Fruit fly (Drosophila melanogaster): ENCODE measurements around the gene Usp39.

The Usp39 gene

dm6 chrX:18899835-18900460 lies 41.9 kb downstream of the Usp39 start, which contains the start of gene CG7378 (continued):
- TF ChIP-seq CG13123 (GFP tag; optimal IDR thresholded peaks at IDR 0.05): no peak
- peak; percentile 52 for TF ChIP-seq CG2120 (GFP tag; optimal IDR thresholded peaks at IDR 0.05)
- TF ChIP-seq CG10543 (GFP tag; optimal IDR thresholded peaks at IDR 0.05): peak; percentile 26
- TF ChIP-seq CG3847 (GFP tag; IDR thresholded peaks at IDR 0.05): peak; percentile 31; the same call in 1 of the 2 replicates
- peak; percentile 7 for TF ChIP-seq CG8281 (tag; optimal IDR thresholded peaks at IDR 0.05)
- TF ChIP-seq CG6854 (GFP tag; optimal IDR thresholded peaks at IDR 0.05): peak; percentile 25
- TF ChIP-seq CG7839 (tag; optimal IDR thresholded peaks at IDR 0.05): peak; percentile 71
- peak; percentile 57; the same call in 1 of the 3 replicates for TF ChIP-seq dysf (GFP tag; IDR thresholded peaks at IDR 0.05)
- no peak for TF ChIP-seq Bdp1 (GFP tag; optimal IDR thresholded peaks at IDR 0.05)
- peak; percentile 36 for TF ChIP-seq CG10209 (GFP tag; optimal IDR thresholded peaks at IDR 0.05)
- peak; percentile 26 for TF ChIP-seq CG34376 (GFP tag; optimal IDR thresholded peaks at IDR 0.05)
- peak; percentile 79 for TF ChIP-seq lilli (GFP tag; optimal IDR thresholded peaks at IDR 0.05)
- TF ChIP-seq CG14860 (GFP tag; IDR thresholded peaks at IDR 0.05; ENCODE audit: partially characterized antibody): no peak
- peak; percentile 17 for TF ChIP-seq CG1233 (GFP tag; optimal IDR thresholded peaks at IDR 0.05)
- TF ChIP-seq CG11504 (tag; optimal IDR thresholded peaks at IDR 0.05): peak; percentile 71
- peak; percentile 38 for TF ChIP-seq Oli (tag; optimal IDR thresholded peaks at IDR 0.05)
- 0 out of 2 replicates have a peak, but pooled peaks have one; percentile 12 for TF ChIP-seq Taf1 (GFP tag; IDR thresholded peaks at IDR 0.05)
- TF ChIP-seq CG9727 (GFP tag; optimal IDR thresholded peaks at IDR 0.05): peak; percentile 79
- TF ChIP-seq CG1529 (GFP tag; optimal IDR thresholded peaks at IDR 0.05): no peak
- peak; percentile 45 for TF ChIP-seq bcd (GFP tag; optimal IDR thresholded peaks at IDR 0.05)
- no peak for TF ChIP-seq CrebB (tag; optimal IDR thresholded peaks at IDR 0.05)
- TF ChIP-seq nmo (GFP tag; optimal IDR thresholded peaks at IDR 0.05): peak; percentile 49
- TF ChIP-seq vfl (GFP tag; optimal IDR thresholded peaks at IDR 0.05): no peak
- peak; percentile 72 for TF ChIP-seq mam (GFP tag; optimal IDR thresholded peaks at IDR 0.05)
- no peak for TF ChIP-seq tll (GFP tag; optimal IDR thresholded peaks at IDR 0.05)
- TF ChIP-seq zf30C (GFP tag; optimal IDR thresholded peaks at IDR 0.05): peak; percentile 31
- peak in 1 of 2 experiments; percentile 44 for TF ChIP-seq Hr51 (GFP tag; optimal IDR thresholded peaks at IDR 0.05)
- peak; percentile 49 for TF ChIP-seq CG12659 (GFP tag; optimal IDR thresholded peaks at IDR 0.05)
- TF ChIP-seq pnt (GFP tag; optimal IDR thresholded peaks at IDR 0.05): peak; percentile 40
- peak; percentile 35 for TF ChIP-seq Ets65A (GFP tag)
- no peak for TF ChIP-seq CG10321 (GFP tag; IDR thresholded peaks at IDR 0.05)
- peak; percentile 8 for TF ChIP-seq CG17385 (GFP tag; optimal IDR thresholded peaks at IDR 0.05)
- TF ChIP-seq E2f2 (GFP tag; IDR thresholded peaks at IDR 0.05): 0 out of 2 replicates have a peak, but pooled peaks have one; percentile 7
- TF ChIP-seq CG10274 (GFP tag; optimal IDR thresholded peaks at IDR 0.05): peak; percentile 48
- peak; percentile 32 for TF ChIP-seq ind (GFP tag; optimal IDR thresholded peaks at IDR 0.05)
- TF ChIP-seq bbx (GFP tag; IDR thresholded peaks at IDR 0.05; ENCODE audit: partially characterized antibody): no peak
- TF ChIP-seq bab2 (GFP tag; optimal IDR thresholded peaks at IDR 0.05): peak; percentile 25
- peak; percentile 39 for TF ChIP-seq jumu (GFP tag; optimal IDR thresholded peaks at IDR 0.05)
- TF ChIP-seq tup (GFP tag; optimal IDR thresholded peaks at IDR 0.05): peak; percentile 7
- peak; percentile 27; the same call in 1 of the 2 replicates for TF ChIP-seq CG32532 (GFP tag; IDR thresholded peaks at IDR 0.05)
- TF ChIP-seq CG6813 (GFP tag; optimal IDR thresholded peaks at IDR 0.05): peak; percentile 53
- peak; percentile 27 for TF ChIP-seq tio (GFP tag; optimal IDR thresholded peaks at IDR 0.05)
- TF ChIP-seq CG9932 (GFP tag; IDR thresholded peaks at IDR 0.05): peak; percentile 51; the same call in 1 of the 2 replicates
- no peak for TF ChIP-seq CG33557 (GFP tag; optimal IDR thresholded peaks at IDR 0.05)
- peak; percentile 48 for TF ChIP-seq BtbVII (GFP tag; optimal IDR thresholded peaks at IDR 0.05)
- TF ChIP-seq cwo (GFP tag; optimal IDR thresholded peaks at IDR 0.05): peak; percentile 55
- TF ChIP-seq CG10565 (GFP tag; optimal IDR thresholded peaks at IDR 0.05): no peak
- TF ChIP-seq CG14050 (GFP tag; IDR thresholded peaks at IDR 0.05): no peak
- no peak for TF ChIP-seq fru (optimal IDR thresholded peaks at IDR 0.05)
